Worm (Caenorhabditis elegans): ENCODE measurements around the gene appg-1.

DNA sequence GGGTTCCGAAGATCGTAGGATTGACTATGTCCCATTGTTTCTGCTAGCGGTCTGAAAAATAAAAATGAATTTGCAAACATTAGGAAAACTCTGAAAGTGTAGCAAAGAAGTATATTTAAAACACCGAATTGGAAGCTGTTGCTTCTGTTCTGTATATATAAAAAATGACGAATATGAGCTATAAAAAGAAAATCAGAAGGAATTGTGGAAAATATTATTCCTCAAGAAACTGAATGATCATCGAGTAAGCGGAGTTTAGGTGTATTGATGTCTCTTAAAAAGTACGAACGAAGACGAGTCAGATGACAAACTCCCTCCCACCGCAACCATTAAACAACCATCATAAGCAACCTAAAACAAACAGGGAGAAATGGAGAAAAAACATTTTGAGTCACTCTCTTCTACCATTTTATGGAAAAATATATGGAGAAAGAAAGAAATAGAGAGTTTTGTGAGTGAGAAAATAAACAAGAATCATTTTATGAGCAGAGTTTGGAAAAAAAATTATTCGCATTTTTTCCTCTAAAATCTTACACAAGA lies 31.7 kb downstream of the appg-1 start, which contains the start of gene C07E3.3:
- TF ChIP-seq aha-1 (tag) (no peak), ztf-11 (tag; optimal IDR thresholded peaks at IDR 0.05) (no peak), jun-1 (tag; optimal IDR thresholded peaks at IDR 0.05) (no peak), nhr-6 (tag; optimal IDR thresholded peaks at IDR 0.05) (no peak), snpc-4 (tag; optimal IDR thresholded peaks at IDR 0.05) (no peak), gei-8 (GFP tag; optimal IDR thresholded peaks at IDR 0.05) (no peak), lsy-2 (tag; optimal IDR thresholded peaks at IDR 0.05) (no peak)

Measured in whole organism, L4 larva.